Worm (Caenorhabditis elegans): ENCODE data around the gene F28C6.8.

DNA sequence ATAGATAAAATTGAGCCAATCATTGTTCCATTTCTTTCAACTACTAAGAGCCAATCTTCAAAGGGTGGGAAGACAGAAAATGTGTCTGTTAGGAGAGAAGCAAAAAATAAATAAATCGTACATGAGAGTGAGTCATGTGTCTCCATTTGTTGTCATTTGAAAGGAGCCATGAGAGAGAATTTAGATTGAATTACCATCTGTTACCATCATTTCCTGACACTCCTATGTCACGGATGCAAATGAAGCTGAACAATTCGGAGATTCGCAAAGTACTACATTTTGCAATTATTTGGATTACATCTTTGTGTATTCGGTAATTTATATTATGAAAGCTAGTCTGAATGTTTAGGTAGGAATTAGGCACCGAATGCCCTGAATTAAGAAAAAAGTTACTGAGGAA, 18.2 kb upstream of the F28C6.8 start:
- TF ChIP-seq ceh-82 (tag; optimal IDR thresholded peaks at IDR 0.05): no peak
- TF ChIP-seq lin-39 (tag; optimal IDR thresholded peaks at IDR 0.05): no peak
- TF ChIP-seq skn-1 (tag; optimal IDR thresholded peaks at IDR 0.05): no peak

All from whole organism, L1 larva.